Fruit fly (Drosophila melanogaster) whole organism, embryonic: ENCODE measurements around the gene mldr.

Experiments
- CG10274 ChIP-seq: fragments of 200-800 bp; sonication (Bioruptor generic); optimal IDR thresholded peaks from 3 replicates; lab custom pipeline; 2017; ENCODE audit warnings: missing biosample characterization, mild to moderate bottlenecking, missing genetic modification characterization
- CG11398 ChIP-seq: fragments of 200-800 bp; sonication (Bioruptor generic); optimal IDR thresholded peaks from 2 replicates; lab custom pipeline; 2016; ENCODE audit warnings: missing biosample characterization, missing genetic modification characterization
- CG1602 ChIP-seq: fragments of 200-800 bp; sonication (Bioruptor generic); optimal IDR thresholded peaks from 3 replicates; lab custom pipeline; 2016; ENCODE audit warnings: missing biosample characterization, missing genetic modification characterization
- CG17186 ChIP-seq: fragments of 200-800 bp; sonication (Bioruptor generic); optimal IDR thresholded peaks from 3 replicates; lab custom pipeline; 2017; ENCODE audit warnings: missing biosample characterization, missing genetic modification reagents, missing genetic modification characterization
- CG1792 ChIP-seq: fragments of 200-800 bp; sonication (Bioruptor generic); optimal IDR thresholded peaks from 2 replicates; lab custom pipeline; 2016; ENCODE audit warnings: missing biosample characterization, missing genetic modification characterization
- CG2202 ChIP-seq: fragments of 200-800 bp; sonication (Bioruptor generic); optimal IDR thresholded peaks from 2 replicates; lab custom pipeline; 2018; ENCODE audit warnings: missing biosample characterization, mild to moderate bottlenecking, missing genetic modification characterization
- CG33557 ChIP-seq: fragments of 200-800 bp; sonication (Bioruptor generic); optimal IDR thresholded peaks from 2 replicates; lab custom pipeline; 2019; ENCODE audit warnings: missing biosample characterization, mild to moderate bottlenecking, missing genetic modification characterization, moderate library complexity
- CG3847 ChIP-seq: fragments of 200-800 bp; sonication (Bioruptor generic); IDR thresholded peaks from 2 replicates; pipeline ENCODE4 v1.3.6; 2022; ENCODE audit warnings: missing biosample characterization, missing genetic modification characterization
- CG4424 ChIP-seq: fragments of 200-800 bp; sonication (Bioruptor generic); optimal IDR thresholded peaks from 3 replicates; lab custom pipeline; 2016; ENCODE audit warnings: missing biosample characterization, missing genetic modification characterization
- CG4617 ChIP-seq: fragments of 200-800 bp; sonication (Bioruptor generic); optimal IDR thresholded peaks from 3 replicates; lab custom pipeline; 2016; ENCODE audit warnings: missing biosample characterization, missing genetic modification characterization, borderline replicate concordance
- CG6689 ChIP-seq: fragments of 200-800 bp; sonication (Bioruptor generic); IDR thresholded peaks from 2 replicates; pipeline ENCODE4 v1.3.6; 2022; ENCODE audit warnings: missing biosample characterization, missing genetic modification characterization
- CG6765 ChIP-seq: fragments of 200-800 bp; sonication (Bioruptor generic); optimal IDR thresholded peaks from 3 replicates; lab custom pipeline; 2017; ENCODE audit warnings: missing biosample characterization, mild to moderate bottlenecking, missing genetic modification characterization
- CG7357 ChIP-seq: fragments of 200-800 bp; sonication (Bioruptor generic); IDR thresholded peaks from 3 replicates; pipeline ENCODE4 v1.3.6; 2022; ENCODE audit warnings: missing biosample characterization, missing genetic modification characterization
- CG7745 ChIP-seq: fragments of 200-800 bp; sonication (Bioruptor generic); optimal IDR thresholded peaks from 2 replicates; lab custom pipeline; 2018; ENCODE audit warnings: missing biosample characterization, mild to moderate bottlenecking, missing genetic modification characterization, moderate library complexity
- CG9797 ChIP-seq: fragments of 200-800 bp; sonication (Bioruptor generic); optimal IDR thresholded peaks from 3 replicates; lab custom pipeline; 2018; ENCODE audit warnings: missing biosample characterization, mild to moderate bottlenecking, missing genetic modification characterization
- CHES-1-like ChIP-seq: fragments of 200-800 bp; sonication (Bioruptor generic); optimal IDR thresholded peaks from 2 replicates; lab custom pipeline; 2016; ENCODE audit warnings: missing biosample characterization, missing genetic modification characterization
- D ChIP-seq, 2 experiments: fragments of 200-800 bp in 1 of 2; fragments of >200 bp in 1 of 2; sonication (Bioruptor generic) in 1 of 2; optimal IDR thresholded peaks; 2 replicates in 1 of 2; 3 replicates in 1 of 2; lab custom pipeline; 2017; ENCODE audit warnings: mild to moderate bottlenecking in 1 of 2, missing biosample characterization in 1 of 2, missing genetic modification characterization in 1 of 2, missing genetic modification reagents in 1 of 2
- Dbx ChIP-seq: fragments of 200-800 bp; sonication (Bioruptor generic); IDR thresholded peaks from 3 replicates; pipeline ENCODE4 v1.3.6; 2022; ENCODE audit warnings: missing biosample characterization, missing genetic modification characterization
- Dp ChIP-seq: fragments of 200-800 bp; sonication (Bioruptor generic); optimal IDR thresholded peaks from 2 replicates; lab custom pipeline; 2018; ENCODE audit warnings: missing biosample characterization, mild to moderate bottlenecking, missing genetic modification characterization, moderate library complexity
- HLH3B ChIP-seq: fragments of 200-800 bp; sonication (Bioruptor generic); IDR thresholded peaks from 2 replicates; pipeline ENCODE4 v1.3.6; 2022; ENCODE audit warnings: missing biosample characterization, missing genetic modification characterization
- Meics ChIP-seq: fragments of 200-800 bp; sonication (Bioruptor generic); optimal IDR thresholded peaks from 2 replicates; lab custom pipeline; 2017; ENCODE audit warnings: missing biosample characterization, mild to moderate bottlenecking, missing genetic modification characterization
- Nf-YC ChIP-seq: fragments of 200-800 bp; optimal IDR thresholded peaks from 3 replicates; lab custom pipeline; 2019; ENCODE audit warnings: missing biosample characterization, mild to moderate bottlenecking, missing genetic modification characterization, moderate library complexity
- NfI ChIP-seq: fragments of 200-800 bp; sonication (Bioruptor generic); optimal IDR thresholded peaks from 3 replicates; lab custom pipeline; 2018; ENCODE audit warnings: missing biosample characterization, mild to moderate bottlenecking, missing genetic modification characterization, moderate library complexity
- Poxn ChIP-seq: fragments of 200-800 bp; sonication (Bioruptor generic); IDR thresholded peaks from 2 replicates; pipeline ENCODE4 v1.3.6; 2022; ENCODE audit warnings: missing biosample characterization, missing genetic modification characterization
- Scr ChIP-seq: fragments of 200-800 bp; sonication (Bioruptor generic); IDR thresholded peaks from 2 replicates; pipeline ENCODE4 v1.3.6; 2022; ENCODE audit warnings: missing biosample characterization, missing genetic modification characterization; ENCODE audit not compliant: partially characterized antibody
- Sry-δ ChIP-seq: fragments of 200-800 bp; sonication (Bioruptor generic); optimal IDR thresholded peaks from 2 replicates; lab custom pipeline; 2016; ENCODE audit warnings: missing biosample characterization, missing genetic modification characterization
- Ssrp ChIP-seq: fragments of 200-800 bp; sonication (Bioruptor generic); optimal IDR thresholded peaks from 2 replicates; lab custom pipeline; 2018; ENCODE audit warnings: missing biosample characterization, mild to moderate bottlenecking, missing genetic modification characterization, moderate library complexity
- br ChIP-seq: fragments of >200 bp; optimal IDR thresholded peaks from 2 replicates; lab custom pipeline; 2017
- cato ChIP-seq: fragments of 200-800 bp; sonication (Bioruptor generic); optimal IDR thresholded peaks from 2 replicates; lab custom pipeline; 2016; ENCODE audit warnings: missing biosample characterization, missing genetic modification characterization, borderline replicate concordance
- chif ChIP-seq, 2 experiments: fragments of 200-800 bp; sonication (Bioruptor generic); optimal IDR thresholded peaks; 3 replicates each; lab custom pipeline; 2016; ENCODE audit warnings: missing biosample characterization in 2 of 2, missing genetic modification characterization in 2 of 2
- dm ChIP-seq: fragments of 200-800 bp; sonication (Bioruptor generic); optimal IDR thresholded peaks from 3 replicates; lab custom pipeline; 2016; ENCODE audit warnings: missing biosample characterization, missing genetic modification characterization
- exex ChIP-seq: fragments of 200-800 bp; sonication (Bioruptor generic); optimal IDR thresholded peaks from 4 replicates; lab custom pipeline; 2018; ENCODE audit warnings: missing biosample characterization, mild to moderate bottlenecking, missing genetic modification characterization, moderate library complexity
- eyg ChIP-seq: fragments of 200-800 bp; sonication (Bioruptor generic); optimal IDR thresholded peaks from 3 replicates; lab custom pipeline; 2016; ENCODE audit warnings: missing biosample characterization, missing genetic modification characterization
- fd102C ChIP-seq: fragments of 200-800 bp; sonication (Bioruptor generic); optimal IDR thresholded peaks from 2 replicates; lab custom pipeline; 2018; ENCODE audit warnings: missing biosample characterization, mild to moderate bottlenecking, missing genetic modification characterization, moderate library complexity
- ftz-f1 ChIP-seq: fragments of 200-800 bp; sonication (Bioruptor generic); optimal IDR thresholded peaks from 2 replicates; lab custom pipeline; 2016; ENCODE audit warnings: missing biosample characterization, missing genetic modification characterization
- gcm ChIP-seq: fragments of 200-800 bp; sonication (Bioruptor generic); optimal IDR thresholded peaks from 2 replicates; lab custom pipeline; 2019; ENCODE audit warnings: missing biosample characterization, mild to moderate bottlenecking, missing genetic modification characterization, moderate library complexity
- kah ChIP-seq: fragments of 200-800 bp; sonication (Bioruptor generic); optimal IDR thresholded peaks from 2 replicates; lab custom pipeline; 2018; ENCODE audit warnings: missing biosample characterization, mild to moderate bottlenecking, missing genetic modification characterization
- klu ChIP-seq: fragments of 200-800 bp; sonication (Bioruptor generic); IDR thresholded peaks from 2 replicates; pipeline ENCODE4 v1.3.6; 2022; ENCODE audit warnings: missing biosample characterization, missing genetic modification characterization
- knrl ChIP-seq: fragments of 200-800 bp; sonication (Bioruptor generic); IDR thresholded peaks from 3 replicates; pipeline ENCODE4 v1.3.6; 2022; ENCODE audit warnings: missing biosample characterization, missing genetic modification characterization; ENCODE audit not compliant: partially characterized antibody
- lilli ChIP-seq: fragments of 200-800 bp; sonication (Bioruptor generic); optimal IDR thresholded peaks from 3 replicates; lab custom pipeline; 2016; ENCODE audit warnings: missing biosample characterization, missing genetic modification characterization
- odd ChIP-seq: fragments of 200-800 bp; sonication (Bioruptor generic); optimal IDR thresholded peaks from 2 replicates; lab custom pipeline; 2017; ENCODE audit warnings: missing biosample characterization, mild to moderate bottlenecking, missing genetic modification characterization
- pho ChIP-seq: fragments of 200-800 bp; sonication (Bioruptor generic); optimal IDR thresholded peaks from 2 replicates; lab custom pipeline; 2016; ENCODE audit warnings: missing biosample characterization, missing genetic modification characterization
- psq ChIP-seq: fragments of 200-800 bp; sonication (Bioruptor generic); optimal IDR thresholded peaks from 2 replicates; lab custom pipeline; 2017; ENCODE audit warnings: missing biosample characterization, missing genetic modification characterization
- sisA ChIP-seq: fragments of 200-800 bp; sonication (Bioruptor generic); IDR thresholded peaks from 2 replicates; pipeline ENCODE4 v1.3.6; 2022; ENCODE audit warnings: missing biosample characterization, missing genetic modification characterization
- sqz ChIP-seq: fragments of 200-800 bp; sonication (Bioruptor generic); optimal IDR thresholded peaks from 3 replicates; lab custom pipeline; 2018; ENCODE audit warnings: missing biosample characterization, mild to moderate bottlenecking, missing genetic modification characterization
- tap ChIP-seq: fragments of 200-800 bp; optimal IDR thresholded peaks from 3 replicates; lab custom pipeline; 2019; ENCODE audit warnings: missing biosample characterization, mild to moderate bottlenecking, missing genetic modification characterization, moderate library complexity
- tio ChIP-seq: fragments of 200-800 bp; sonication (Bioruptor generic); optimal IDR thresholded peaks from 2 replicates; lab custom pipeline; 2017; ENCODE audit warnings: missing biosample characterization, missing genetic modification characterization, inconsistent platforms
- trh ChIP-seq: fragments of 200-800 bp; sonication (Bioruptor generic); optimal IDR thresholded peaks from 2 replicates; lab custom pipeline; 2016; ENCODE audit warnings: missing biosample characterization, missing genetic modification characterization
- unc-4 ChIP-seq: fragments of 200-800 bp; sonication (Bioruptor generic); IDR thresholded peaks from 2 replicates; pipeline ENCODE4 v1.3.6; 2022; ENCODE audit warnings: missing biosample characterization, missing genetic modification characterization; ENCODE audit not compliant: partially characterized antibody
- zen2 ChIP-seq: fragments of 200-800 bp; sonication (Bioruptor generic); IDR thresholded peaks from 3 replicates; pipeline ENCODE4 v1.3.6; 2022; ENCODE audit warnings: missing biosample characterization, missing genetic modification characterization; ENCODE audit not compliant: partially characterized antibody

The mldr gene

dm6 chrX:6263614-6264130, 27.4 kb upstream of the mldr start (continued):
- TF ChIP-seq pho (GFP tag; lab: Kevin White, UChicago), result peak; percentile 48
- no peak for TF ChIP-seq CG33557
- no peak for TF ChIP-seq br (lab: Kevin White, UChicago)
- TF ChIP-seq tio (GFP tag; lab: Kevin White, UChicago), result no peak
- TF ChIP-seq dm (GFP tag; lab: Kevin White, UChicago), result peak; percentile 5
- TF ChIP-seq kah (GFP tag; lab: Kevin White, UChicago), result peak; percentile 42
- no peak for TF ChIP-seq CG9797 (GFP tag; lab: Kevin White, UChicago)
- TF ChIP-seq ftz-f1 (GFP tag; lab: Kevin White, UChicago), result no peak
- peak; percentile 17 for TF ChIP-seq CG17186 (GFP tag; lab: Kevin White, UChicago)
- TF ChIP-seq Sry-δ (GFP tag; lab: Kevin White, UChicago), result no peak
- 0 out of 2 replicates have a peak, but pooled peaks have one; percentile 15 for TF ChIP-seq Poxn (GFP tag; lab: Robert Waterston, UW)
- TF ChIP-seq CG4617 (GFP tag; lab: Kevin White, UChicago), result no peak
- TF ChIP-seq HLH3B (GFP tag; lab: Robert Waterston, UW), result peak; percentile 55
- peak; percentile 26 for TF ChIP-seq CG11398 (GFP tag; lab: Kevin White, UChicago)
- peak; percentile 68 for TF ChIP-seq NfI (GFP tag; lab: Kevin White, UChicago)
- peak; percentile 32 for TF ChIP-seq CG1792 (GFP tag; lab: Kevin White, UChicago)
- TF ChIP-seq zen2 (GFP tag; lab: Robert Waterston, UW), result no peak
- TF ChIP-seq trh (GFP tag; lab: Kevin White, UChicago), result no peak
- TF ChIP-seq CG7745 (tag; lab: Kevin White, UChicago), result no peak
- TF ChIP-seq Nf-YC (tag; lab: Kevin White, UChicago), result peak; percentile 73
- TF ChIP-seq sqz (GFP tag; lab: Kevin White, UChicago), result peak; percentile 57
- no peak for TF ChIP-seq psq (GFP tag; lab: Kevin White, UChicago)
- peak; percentile 72 for TF ChIP-seq CG10274 (GFP tag; lab: Kevin White, UChicago)
- TF ChIP-seq CG4424 (GFP tag; lab: Kevin White, UChicago), result peak; percentile 61
- TF ChIP-seq CG3847, result peak; percentile 67
- 0 out of 2 replicates have a peak, but pooled peaks have one; percentile 49 for TF ChIP-seq klu (GFP tag; lab: Robert Waterston, UW)
- no peak for TF ChIP-seq Dp (GFP tag; lab: Kevin White, UChicago)
- peak; percentile 79 for TF ChIP-seq CG6689 (GFP tag; lab: Robert Waterston, UW)
- TF ChIP-seq Dbx (GFP tag; lab: Robert Waterston, UW), result peak; percentile 55
- TF ChIP-seq tap (tag; lab: Kevin White, UChicago), result peak; percentile 70
- peak; percentile 89 for TF ChIP-seq Meics
- TF ChIP-seq chif (GFP tag; optimal IDR thresholded peaks at IDR 0.05; lab: Kevin White, UChicago), result peak; percentile 22 to 52
- TF ChIP-seq CG6765 (GFP tag; lab: Kevin White, UChicago), result peak; percentile 76
- TF ChIP-seq unc-4, result no peak
- TF ChIP-seq D (optimal IDR thresholded peaks at IDR 0.05; lab: Kevin White, UChicago), result no peak
- TF ChIP-seq D (GFP tag; optimal IDR thresholded peaks at IDR 0.05; lab: Kevin White, UChicago), result peak; percentile 74
- TF ChIP-seq fd102C, result no peak
- peak; percentile 42 for TF ChIP-seq cato (GFP tag; lab: Kevin White, UChicago)
- peak; percentile 61 for TF ChIP-seq sisA (GFP tag; lab: Robert Waterston, UW)
- peak; percentile 16 for TF ChIP-seq CG1602 (GFP tag; lab: Kevin White, UChicago)
- peak; percentile 35; the same call in 1 of the 3 replicates for TF ChIP-seq CG7357
- peak; percentile 79 for TF ChIP-seq odd (GFP tag; lab: Kevin White, UChicago)
- TF ChIP-seq gcm (GFP tag; lab: Kevin White, UChicago), result peak; percentile 39
- TF ChIP-seq knrl (GFP tag; lab: Robert Waterston, UW), result no peak
- peak; percentile 60 for TF ChIP-seq Ssrp (tag; lab: Kevin White, UChicago)
- TF ChIP-seq CHES-1-like (GFP tag; lab: Kevin White, UChicago), result peak; percentile 13
- TF ChIP-seq eyg (GFP tag; lab: Kevin White, UChicago), result no peak
- peak; percentile 87 for TF ChIP-seq exex (tag; lab: Kevin White, UChicago)
- no peak for TF ChIP-seq Scr (GFP tag; lab: Robert Waterston, UW)
- TF ChIP-seq lilli (GFP tag; lab: Kevin White, UChicago), result peak; percentile 75
- TF ChIP-seq CG2202 (tag; lab: Kevin White, UChicago), result no peak
